Worm (Caenorhabditis elegans) whole organism, L4/young adult: Measurements from ENCODE around the gene F26F2.4.

Source experiments
- W03F9.2 ChIP-seq: fragments of 150-350 bp; optimal IDR thresholded peaks from 2 replicates; lab custom pipeline; 2014; ENCODE audit warnings: missing biosample characterization, missing genetic modification characterization
- him-1 ChIP-seq: sonication (generic microtip); optimal IDR thresholded peaks from 2 replicates; lab custom pipeline; 2016; ENCODE audit warnings: missing genotype, missing genetic modification reagents, missing genetic modification characterization, missing compliant biosample characterization

ce11 chrV:20599795-20600194 is 30.7 kb downstream of the F26F2.4 start, which contains the start of gene col-163:
- TF ChIP-seq W03F9.2 (tag; lab: Kevin White, UChicago) (no peak), him-1 (tag; lab: Kevin White, UChicago) (no peak)
